ENCODE assay signal across 6 worm cellular contexts in genomic region chrIII:5897468-5897867, ce11.
A peak's percentile ranks its signal among the peaks of the same experiment; 100 is the strongest.
TF ChIP-seq lines count a peak whose summit lies in the region.

No protein-coding gene starts in this region.

TF ChIP-seq in whole organism, L1 larva, 84 proteins besides CTCF, POLR2A, EP300 and RAD21:
- TF ChIP-seq blmp-1 (tag; optimal IDR thresholded peaks at IDR 0.05; lab: Kevin White, UChicago) (peak; percentile 8), dpl-1 (GFP tag; optimal IDR thresholded peaks at IDR 0.05; lab: Kevin White, UChicago) (peak; percentile 19 to 50 (median 22)), lsy-2 (tag; optimal IDR thresholded peaks at IDR 0.05; lab: Kevin White, UChicago) (peak in 1 of 2 experiments; percentile 27), nhr-71 (tag; optimal IDR thresholded peaks at IDR 0.05; lab: Kevin White, UChicago) (peak; percentile 22), snu-23 (GFP tag; optimal IDR thresholded peaks at IDR 0.05; lab: Kevin White, UChicago) (peak; percentile 28), pax-3 (tag; optimal IDR thresholded peaks at IDR 0.05; lab: Kevin White, UChicago) (no peak), efl-1 (optimal IDR thresholded peaks at IDR 0.05; lab: Kevin White, UChicago) (peak; percentile 4 to 12), efl-1 (GFP tag; optimal IDR thresholded peaks at IDR 0.05 in 1 of 2; lab: Kevin White, UChicago) (peak in 1 of 2 experiments; percentile 11), elt-3 (tag; optimal IDR thresholded peaks at IDR 0.05; lab: Kevin White, UChicago) (no peak), lin-14 (GFP tag; optimal IDR thresholded peaks at IDR 0.05; lab: Kevin White, UChicago) (peak; percentile 60), xbp-1 (tag; optimal IDR thresholded peaks at IDR 0.05; lab: Kevin White, UChicago) (no peak), vab-15 (tag; optimal IDR thresholded peaks at IDR 0.05; lab: Kevin White, UChicago) (no peak)

TF ChIP-seq in whole organism, L2 larva, 48 proteins besides CTCF, POLR2A, EP300 and RAD21:
- TF ChIP-seq lsy-2 (tag; optimal IDR thresholded peaks at IDR 0.05; lab: Kevin White, UChicago): peak in 1 of 2 experiments; percentile 9
- TF ChIP-seq ama-1 (optimal IDR thresholded peaks at IDR 0.05; lab: Kevin White, UChicago): no peak
- no peak for TF ChIP-seq mab-5 (tag; optimal IDR thresholded peaks at IDR 0.05; lab: Kevin White, UChicago)
- TF ChIP-seq nhr-11 (tag; optimal IDR thresholded peaks at IDR 0.05; lab: Kevin White, UChicago): no peak
- TF ChIP-seq lin-13 (GFP tag; optimal IDR thresholded peaks at IDR 0.05; lab: Kevin White, UChicago): no peak
- TF ChIP-seq ceh-82 (tag; optimal IDR thresholded peaks at IDR 0.05; lab: Kevin White, UChicago): no peak
- TF ChIP-seq nhr-129 (tag; optimal IDR thresholded peaks at IDR 0.05; lab: Kevin White, UChicago): peak; percentile 17
- TF ChIP-seq R02D3.7 (tag; optimal IDR thresholded peaks at IDR 0.05; lab: Kevin White, UChicago): no peak
- no peak for TF ChIP-seq blmp-1 (tag; optimal IDR thresholded peaks at IDR 0.05; lab: Kevin White, UChicago; ENCODE audit: insufficient read depth)
- TF ChIP-seq nhr-10 (tag; optimal IDR thresholded peaks at IDR 0.05; lab: Kevin White, UChicago): no peak
- TF ChIP-seq unc-55 (GFP tag; optimal IDR thresholded peaks at IDR 0.05; lab: Kevin White, UChicago): peak; percentile 30
- no peak for TF ChIP-seq lin-39 (tag; optimal IDR thresholded peaks at IDR 0.05; lab: Kevin White, UChicago)
- TF ChIP-seq Y55F3AM.14 (GFP tag; optimal IDR thresholded peaks at IDR 0.05; lab: Kevin White, UChicago): peak; percentile 61
- TF ChIP-seq C34F6.9 (tag; optimal IDR thresholded peaks at IDR 0.05; lab: Kevin White, UChicago): peak; percentile 42
- TF ChIP-seq fos-1 (tag; optimal IDR thresholded peaks at IDR 0.05; lab: Kevin White, UChicago): no peak

TF ChIP-seq in whole organism, L3 larva, 47 proteins besides CTCF, POLR2A, EP300 and RAD21:
- TF ChIP-seq ZK546.5 (tag; optimal IDR thresholded peaks at IDR 0.05; lab: Kevin White, UChicago) (no peak), nhr-12 (tag; optimal IDR thresholded peaks at IDR 0.05; lab: Kevin White, UChicago) (no peak), nfya-1 (tag; optimal IDR thresholded peaks at IDR 0.05; lab: Kevin White, UChicago; ENCODE audit: insufficient read depth) (peak; percentile 1)
TF ChIP-seq in whole organism, L3 larva: peak in this region for 1.

TF ChIP-seq in whole organism, L4 larva, 104 proteins besides CTCF, POLR2A, EP300 and RAD21:
- TF ChIP-seq mes-2 (tag; optimal IDR thresholded peaks at IDR 0.05; lab: Kevin White, UChicago; ENCODE audit: poor library complexity, severe bottlenecking): no peak
- TF ChIP-seq F10B5.3 (tag; optimal IDR thresholded peaks at IDR 0.05; lab: Kevin White, UChicago): no peak
- TF ChIP-seq php-3 (GFP tag; IDR thresholded peaks at IDR 0.05; lab: Robert Waterston, UW): no peak
- no peak for TF ChIP-seq zip-11 (GFP tag; IDR thresholded peaks at IDR 0.05; lab: Robert Waterston, UW)
- no peak for TF ChIP-seq dmd-6 (GFP tag; IDR thresholded peaks at IDR 0.05; lab: Robert Waterston, UW)
- TF ChIP-seq lin-38 (GFP tag; IDR thresholded peaks at IDR 0.05; lab: Robert Waterston, UW): no peak
- no peak for TF ChIP-seq fos-1 (tag; optimal IDR thresholded peaks at IDR 0.05; lab: Kevin White, UChicago)
- TF ChIP-seq vab-7 (GFP tag; IDR thresholded peaks at IDR 0.05; lab: Robert Waterston, UW): no peak
- peak; percentile 15 for TF ChIP-seq mep-1 (tag; optimal IDR thresholded peaks at IDR 0.05; lab: Kevin White, UChicago)
- no peak for TF ChIP-seq nhr-237 (tag; optimal IDR thresholded peaks at IDR 0.05; lab: Kevin White, UChicago)
- TF ChIP-seq aha-1 (tag; lab: Kevin White, UChicago): peak; percentile 4
- TF ChIP-seq ceh-28 (tag; optimal IDR thresholded peaks at IDR 0.05; lab: Kevin White, UChicago): no peak
- TF ChIP-seq lim-7 (GFP tag; IDR thresholded peaks at IDR 0.05; lab: Robert Waterston, UW): no peak
- TF ChIP-seq nhr-102 (tag; optimal IDR thresholded peaks at IDR 0.05; lab: Kevin White, UChicago): no peak
- TF ChIP-seq D1046.2 (GFP tag; IDR thresholded peaks at IDR 0.05; lab: Robert Waterston, UW): no peak
- no peak for TF ChIP-seq F26F4.8 (GFP tag; conservative IDR thresholded peaks at IDR 0.05; lab: Robert Waterston, UW)
- no peak for TF ChIP-seq skn-1 (tag; optimal IDR thresholded peaks at IDR 0.05; lab: Kevin White, UChicago)

TF ChIP-seq in whole organism, mixed stage, embryonic, 35 proteins besides CTCF, POLR2A, EP300 and RAD21:
- TF ChIP-seq elt-1 (tag; optimal IDR thresholded peaks at IDR 0.05; lab: Kevin White, UChicago; ENCODE audit: borderline replicate concordance, insufficient read depth): no peak
- no peak for TF ChIP-seq unc-62 (GFP tag; optimal IDR thresholded peaks at IDR 0.05; lab: Kevin White, UChicago)
- TF ChIP-seq flh-1 (GFP tag; optimal IDR thresholded peaks at IDR 0.05; lab: Kevin White, UChicago): no peak
- TF ChIP-seq mls-2 (tag; optimal IDR thresholded peaks at IDR 0.05; lab: Kevin White, UChicago): no peak
- no peak for TF ChIP-seq ceh-83 (GFP tag; optimal IDR thresholded peaks at IDR 0.05; lab: Kevin White, UChicago)
- peak; percentile 27 for TF ChIP-seq ces-1 (GFP tag; optimal IDR thresholded peaks at IDR 0.05; lab: Kevin White, UChicago)
- TF ChIP-seq unc-120 (tag; optimal IDR thresholded peaks at IDR 0.05; lab: Kevin White, UChicago; ENCODE audit: poor library complexity, severe bottlenecking): no peak
- TF ChIP-seq nhr-2 (tag; optimal IDR thresholded peaks at IDR 0.05; lab: Kevin White, UChicago): no peak

TF ChIP-seq in whole organism, young adult, 124 proteins besides CTCF, POLR2A, EP300 and RAD21:
- no peak for TF ChIP-seq lin-26 (GFP tag; IDR thresholded peaks at IDR 0.05; lab: Robert Waterston, UW)
- TF ChIP-seq efl-1 (GFP tag; optimal IDR thresholded peaks at IDR 0.05; lab: Kevin White, UChicago): peak; percentile 30
